Fruit fly (Drosophila melanogaster) whole organism, embryonic: Measurements from ENCODE around the gene Ten-m.

Experiments
- Atf6 ChIP-seq: fragments of 200-800 bp; sonication (Bioruptor generic); IDR thresholded peaks from 2 replicates; pipeline ENCODE4 v1.3.6; 2022; ENCODE audit warnings: missing biosample characterization, missing genetic modification characterization
- Blimp-1 ChIP-seq: fragments of 200-800 bp; sonication (Bioruptor generic); optimal IDR thresholded peaks from 3 replicates; lab custom pipeline; 2018; ENCODE audit warnings: missing biosample characterization, missing genetic modification characterization, mild to moderate bottlenecking, moderate library complexity, missing genetic modification reagents
- CG10543 ChIP-seq: fragments of 200-800 bp; sonication (Bioruptor generic); optimal IDR thresholded peaks from 3 replicates; lab custom pipeline; 2017; ENCODE audit warnings: missing biosample characterization, mild to moderate bottlenecking, missing genetic modification characterization, moderate library complexity
- CG11696 ChIP-seq: fragments of 200-800 bp; sonication (Bioruptor generic); IDR thresholded peaks from 2 replicates; pipeline ENCODE4 v1.3.6; 2022; ENCODE audit warnings: missing biosample characterization, missing genetic modification characterization
- CG12299 ChIP-seq: fragments of 200-800 bp; sonication (Bioruptor generic); optimal IDR thresholded peaks from 2 replicates; lab custom pipeline; 2018; ENCODE audit warnings: missing biosample characterization, mild to moderate bottlenecking, missing genetic modification characterization
- CG1233 ChIP-seq: fragments of 200-800 bp; sonication (Bioruptor generic); optimal IDR thresholded peaks from 4 replicates; lab custom pipeline; 2018; ENCODE audit warnings: missing biosample characterization, mild to moderate bottlenecking, missing genetic modification characterization
- CG13894 ChIP-seq: fragments of 200-800 bp; sonication (Bioruptor generic); optimal IDR thresholded peaks from 3 replicates; lab custom pipeline; 2018; ENCODE audit warnings: missing biosample characterization, mild to moderate bottlenecking, missing genetic modification characterization, moderate library complexity
- CG15514 ChIP-seq: fragments of 200-800 bp; sonication (Bioruptor generic); optimal IDR thresholded peaks from 3 replicates; lab custom pipeline; 2017; ENCODE audit warnings: missing biosample characterization, missing genetic modification characterization, mild to moderate bottlenecking, moderate library complexity, missing genetic modification reagents
- CG16813 ChIP-seq: fragments of 200-800 bp; sonication (Bioruptor generic); IDR thresholded peaks from 3 replicates; pipeline ENCODE4 v1.3.6; 2022; ENCODE audit warnings: missing biosample characterization, missing genetic modification characterization; ENCODE audit not compliant: partially characterized antibody
- CG17328 ChIP-seq: fragments of 200-800 bp; sonication (Bioruptor generic); IDR thresholded peaks from 2 replicates; pipeline ENCODE4 v1.3.6; 2022; ENCODE audit warnings: missing biosample characterization, missing genetic modification characterization
- CG17385 ChIP-seq: fragments of 200-800 bp; sonication (Bioruptor generic); optimal IDR thresholded peaks from 3 replicates; lab custom pipeline; 2018; ENCODE audit warnings: missing biosample characterization, mild to moderate bottlenecking, missing genetic modification characterization
- CG17568 ChIP-seq: fragments of 200-800 bp; sonication (Bioruptor generic); optimal IDR thresholded peaks from 2 replicates; lab custom pipeline; 2018; ENCODE audit warnings: missing biosample characterization, mild to moderate bottlenecking, missing genetic modification characterization, moderate library complexity
- CG2120 ChIP-seq: fragments of 200-800 bp; sonication (Bioruptor generic); optimal IDR thresholded peaks from 3 replicates; lab custom pipeline; 2016; ENCODE audit warnings: missing biosample characterization, missing genetic modification characterization
- CG34224 ChIP-seq: fragments of 200-800 bp; sonication (Bioruptor generic); IDR thresholded peaks from 3 replicates; pipeline ENCODE4 v1.3.6; 2022; ENCODE audit warnings: missing biosample characterization, missing genetic modification characterization; ENCODE audit not compliant: partially characterized antibody
- CG34422 ChIP-seq: fragments of 200-800 bp; sonication (Bioruptor generic); IDR thresholded peaks from 3 replicates; pipeline ENCODE4 v1.3.6; 2022; ENCODE audit warnings: missing biosample characterization, missing genetic modification characterization
- CG3838 ChIP-seq: fragments of 200-800 bp; sonication (Bioruptor generic); optimal IDR thresholded peaks from 3 replicates; lab custom pipeline; 2016; ENCODE audit warnings: missing biosample characterization, missing genetic modification characterization
- CG3995 ChIP-seq: fragments of 200-800 bp; sonication (Bioruptor generic); optimal IDR thresholded peaks from 3 replicates; lab custom pipeline; 2016; ENCODE audit warnings: missing biosample characterization, missing genetic modification characterization
- CG4617 ChIP-seq: fragments of 200-800 bp; sonication (Bioruptor generic); optimal IDR thresholded peaks from 3 replicates; lab custom pipeline; 2016; ENCODE audit warnings: missing biosample characterization, missing genetic modification characterization, borderline replicate concordance
- CG6254 ChIP-seq: fragments of 200-800 bp; sonication (Bioruptor generic); optimal IDR thresholded peaks from 3 replicates; lab custom pipeline; 2017; ENCODE audit warnings: mild to moderate bottlenecking, missing biosample characterization, missing genetic modification reagents, missing genetic modification characterization
- CG8944 ChIP-seq: fragments of 200-800 bp; sonication (Bioruptor generic); optimal IDR thresholded peaks from 3 replicates; lab custom pipeline; 2016; ENCODE audit warnings: missing biosample characterization, missing genetic modification characterization
- CG9932 ChIP-seq: fragments of 200-800 bp; sonication (Bioruptor generic); IDR thresholded peaks from 2 replicates; pipeline ENCODE4 v1.3.6; 2022; ENCODE audit warnings: missing biosample characterization, missing genetic modification characterization
- CTCF ChIP-seq: fragments of 200-800 bp; sonication (Bioruptor generic); optimal IDR thresholded peaks from 2 replicates; lab custom pipeline; 2017; ENCODE audit warnings: missing biosample characterization, mild to moderate bottlenecking, missing genetic modification characterization, moderate library complexity
- CoRest ChIP-seq: fragments of 200-800 bp; sonication (Bioruptor generic); optimal IDR thresholded peaks from 3 replicates; lab custom pipeline; 2018; ENCODE audit warnings: missing biosample characterization, mild to moderate bottlenecking, missing genetic modification characterization, moderate library complexity
- Deaf1 ChIP-seq: fragments of 200-800 bp; optimal IDR thresholded peaks from 3 replicates; lab custom pipeline; 2019; ENCODE audit warnings: missing biosample characterization, mild to moderate bottlenecking, missing genetic modification characterization, moderate library complexity
- Doc3 ChIP-seq: fragments of 200-800 bp; sonication (Bioruptor generic); IDR thresholded peaks from 3 replicates; pipeline ENCODE4 v1.3.6; 2022; ENCODE audit warnings: missing biosample characterization, missing genetic modification characterization; ENCODE audit not compliant: partially characterized antibody
- Hr3 ChIP-seq: fragments of 200-800 bp; sonication (Bioruptor generic); optimal IDR thresholded peaks from 3 replicates; lab custom pipeline; 2016; ENCODE audit warnings: missing biosample characterization, missing genetic modification characterization
- MTF-1 ChIP-seq: fragments of 200-800 bp; sonication (Bioruptor generic); optimal IDR thresholded peaks from 2 replicates; lab custom pipeline; 2018; ENCODE audit warnings: missing biosample characterization, mild to moderate bottlenecking, missing genetic modification characterization, borderline replicate concordance
- Meics ChIP-seq: fragments of 200-800 bp; sonication (Bioruptor generic); optimal IDR thresholded peaks from 2 replicates; lab custom pipeline; 2017; ENCODE audit warnings: missing biosample characterization, mild to moderate bottlenecking, missing genetic modification characterization
- NFAT ChIP-seq: fragments of 200-800 bp; sonication (Bioruptor generic); IDR thresholded peaks from 2 replicates; pipeline ENCODE4 v1.3.6; 2022; ENCODE audit warnings: missing biosample characterization, missing genetic modification characterization
- Nf-YB ChIP-seq: fragments of 200-800 bp; sonication (Bioruptor generic); optimal IDR thresholded peaks from 3 replicates; lab custom pipeline; 2019; ENCODE audit warnings: missing biosample characterization, mild to moderate bottlenecking, missing genetic modification characterization, moderate library complexity
- NfI ChIP-seq: fragments of 200-800 bp; sonication (Bioruptor generic); optimal IDR thresholded peaks from 3 replicates; lab custom pipeline; 2018; ENCODE audit warnings: missing biosample characterization, mild to moderate bottlenecking, missing genetic modification characterization, moderate library complexity
- Opbp ChIP-seq: fragments of 200-800 bp; sonication (Bioruptor generic); IDR thresholded peaks from 3 replicates; pipeline ENCODE4 v1.3.6; 2022; ENCODE audit warnings: missing biosample characterization, missing genetic modification characterization; ENCODE audit not compliant: partially characterized antibody
- Scr ChIP-seq: fragments of 200-800 bp; sonication (Bioruptor generic); IDR thresholded peaks from 2 replicates; pipeline ENCODE4 v1.3.6; 2022; ENCODE audit warnings: missing biosample characterization, missing genetic modification characterization; ENCODE audit not compliant: partially characterized antibody
- Sin3A ChIP-seq: fragments of >200 bp; optimal IDR thresholded peaks from 2 replicates; lab custom pipeline; 2018
- abd-A ChIP-seq: fragments of 200-800 bp; sonication (Bioruptor generic); optimal IDR thresholded peaks from 3 replicates; lab custom pipeline; 2019; ENCODE audit warnings: missing biosample characterization, mild to moderate bottlenecking, missing genetic modification characterization, moderate library complexity
- ac ChIP-seq: fragments of 200-800 bp; sonication (Bioruptor generic); optimal IDR thresholded peaks from 3 replicates; lab custom pipeline; 2017; ENCODE audit warnings: missing biosample characterization, mild to moderate bottlenecking, missing genetic modification characterization
- aop ChIP-seq: fragments of 200-800 bp; sonication (Bioruptor generic); IDR thresholded peaks from 2 replicates; pipeline ENCODE4 v1.3.6; 2022; ENCODE audit warnings: missing biosample characterization, missing genetic modification characterization
- ato ChIP-seq: fragments of 200-800 bp; sonication (Bioruptor generic); IDR thresholded peaks from 2 replicates; pipeline ENCODE4 v1.3.6; 2022; ENCODE audit warnings: missing biosample characterization, missing genetic modification characterization; ENCODE audit not compliant: partially characterized antibody
- ci ChIP-seq: fragments of 200-800 bp; sonication (Bioruptor generic); IDR thresholded peaks from 3 replicates; pipeline ENCODE4 v1.3.6; 2022; ENCODE audit warnings: missing biosample characterization, missing genetic modification characterization
- dm ChIP-seq: fragments of 200-800 bp; sonication (Bioruptor generic); optimal IDR thresholded peaks from 3 replicates; lab custom pipeline; 2016; ENCODE audit warnings: missing biosample characterization, missing genetic modification characterization
- ftz-f1 ChIP-seq: fragments of 200-800 bp; sonication (Bioruptor generic); optimal IDR thresholded peaks from 2 replicates; lab custom pipeline; 2016; ENCODE audit warnings: missing biosample characterization, missing genetic modification characterization
- grn ChIP-seq: fragments of 200-800 bp; sonication (Bioruptor generic); optimal IDR thresholded peaks from 3 replicates; lab custom pipeline; 2017; ENCODE audit warnings: missing biosample characterization, missing genetic modification characterization
- kni ChIP-seq: fragments of 200-800 bp; sonication (Bioruptor generic); optimal IDR thresholded peaks from 3 replicates; lab custom pipeline; 2017; ENCODE audit warnings: mild to moderate bottlenecking, missing biosample characterization, missing genetic modification reagents, missing genetic modification characterization
- otp ChIP-seq: fragments of 200-800 bp; sonication (Bioruptor generic); IDR thresholded peaks from 3 replicates; pipeline ENCODE4, ENCODE4 v1.3.6; 2022; ENCODE audit warnings: missing biosample characterization, missing genetic modification characterization
- phol ChIP-seq: fragments of 200-800 bp; sonication (Bioruptor generic); optimal IDR thresholded peaks from 3 replicates; lab custom pipeline; 2018; ENCODE audit warnings: missing biosample characterization, mild to moderate bottlenecking, missing genetic modification characterization, moderate library complexity
- rib ChIP-seq: fragments of 200-800 bp; sonication (Bioruptor generic); IDR thresholded peaks from 2 replicates; pipeline ENCODE4 v1.3.6; 2022; ENCODE audit warnings: missing biosample characterization, missing genetic modification characterization
- sna ChIP-seq: fragments of 200-800 bp; sonication (Bioruptor generic); IDR thresholded peaks from 2 replicates; pipeline ENCODE4 v1.3.6; 2022; ENCODE audit warnings: missing biosample characterization, missing genetic modification characterization; ENCODE audit not compliant: partially characterized antibody
- tap ChIP-seq: fragments of 200-800 bp; optimal IDR thresholded peaks from 3 replicates; lab custom pipeline; 2019; ENCODE audit warnings: missing biosample characterization, mild to moderate bottlenecking, missing genetic modification characterization, moderate library complexity

The Ten-m gene

DNA sequence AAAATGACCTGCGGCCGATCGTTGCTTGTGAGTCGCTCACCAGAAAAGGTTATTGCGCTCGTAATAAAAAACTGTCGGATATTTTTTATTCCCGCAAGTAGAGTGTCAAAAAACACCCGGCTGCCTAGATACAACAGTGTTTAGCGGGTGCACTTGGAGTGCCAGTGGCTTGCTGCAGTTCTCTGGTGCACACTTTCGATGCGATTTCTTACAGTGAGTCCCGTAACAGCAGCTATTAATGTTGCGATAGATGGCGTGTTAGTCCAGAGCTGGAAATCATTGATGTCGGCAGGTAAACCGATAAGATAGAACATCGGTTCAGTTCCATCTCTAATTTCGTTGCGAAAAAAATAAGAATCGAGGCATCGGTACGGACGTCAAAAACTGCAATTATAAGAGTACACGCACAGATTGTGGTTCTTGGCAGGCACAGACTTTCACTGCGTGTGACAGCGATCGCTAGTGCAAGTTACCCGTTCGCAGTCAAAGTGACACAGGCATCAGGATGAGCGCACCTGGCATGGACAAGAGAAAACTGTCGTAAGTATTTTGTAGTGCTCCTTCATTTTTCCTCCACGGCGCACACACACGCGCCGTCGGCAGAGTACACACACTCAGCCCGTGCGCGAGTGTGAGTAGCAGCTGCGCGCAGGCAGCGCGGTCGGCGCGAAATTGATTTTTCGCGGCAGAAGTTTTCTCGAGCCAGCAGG is 140.3 kb downstream of the Ten-m start, which contains the start of gene Csp (continued):
- peak; percentile 43 for TF ChIP-seq Deaf1 (tag; lab: Kevin White, UChicago)
- TF ChIP-seq Nf-YB: peak; percentile 36
- TF ChIP-seq ci: peak; percentile 59
- TF ChIP-seq ato (GFP tag; lab: Robert Waterston, UW): peak; percentile 48; the same call in 1 of the 2 replicates
- peak; percentile 71 for TF ChIP-seq CG13894 (tag; lab: Kevin White, UChicago)
- peak; percentile 72 for TF ChIP-seq dm (GFP tag; lab: Kevin White, UChicago)
- peak; percentile 71 for TF ChIP-seq rib
- TF ChIP-seq ac (GFP tag; lab: Kevin White, UChicago): peak; percentile 4
- peak; percentile 44 for TF ChIP-seq CG10543 (GFP tag; lab: Kevin White, UChicago)
- TF ChIP-seq CG6254 (GFP tag; lab: Kevin White, UChicago): peak; percentile 77
- TF ChIP-seq otp (GFP tag; lab: Robert Waterston, UW): 0 out of 3 replicates have a peak, but pooled peaks have one; percentile 41
- TF ChIP-seq CG34224 (GFP tag; lab: Robert Waterston, UW): peak; percentile 56; the same call in 2 of the 3 replicates
- peak; percentile 44; the same call in 1 of the 3 replicates for TF ChIP-seq CG34422 (GFP tag; lab: Robert Waterston, UW)
- no peak for TF ChIP-seq Hr3 (GFP tag; lab: Kevin White, UChicago)
- TF ChIP-seq CG1233: no peak
- TF ChIP-seq CoRest (tag; lab: Kevin White, UChicago): peak; percentile 33
- peak; percentile 85 for TF ChIP-seq CG15514
- TF ChIP-seq ftz-f1 (GFP tag; lab: Kevin White, UChicago): no peak
- TF ChIP-seq Scr (GFP tag; lab: Robert Waterston, UW): peak; percentile 64
- peak; percentile 24 for TF ChIP-seq NfI (GFP tag; lab: Kevin White, UChicago)
- no peak for TF ChIP-seq CG11696 (GFP tag; lab: Robert Waterston, UW)
- peak; percentile 64 for TF ChIP-seq Opbp (GFP tag; lab: Robert Waterston, UW)
- peak; percentile 9 for TF ChIP-seq Meics (GFP tag; lab: Kevin White, UChicago)
- peak; percentile 96 for TF ChIP-seq CTCF (GFP tag; lab: Kevin White, UChicago)
- peak; percentile 15 for TF ChIP-seq Blimp-1
- TF ChIP-seq CG16813: peak; percentile 61; the same call in 2 of the 3 replicates
- peak; percentile 33 for TF ChIP-seq CG8944 (GFP tag; lab: Kevin White, UChicago)
- 0 out of 3 replicates have a peak, but pooled peaks have one; percentile 11 for TF ChIP-seq Doc3
- TF ChIP-seq CG4617 (GFP tag; lab: Kevin White, UChicago): peak; percentile 60
- TF ChIP-seq aop (GFP tag; lab: Robert Waterston, UW): 0 out of 2 replicates have a peak, but pooled peaks have one; percentile 5
- TF ChIP-seq grn (GFP tag; lab: Kevin White, UChicago): peak; percentile 30
- peak; percentile 45; the same call in 1 of the 2 replicates for TF ChIP-seq NFAT (GFP tag; lab: Robert Waterston, UW)
- TF ChIP-seq Sin3A (lab: Kevin White, UChicago): peak; percentile 40
- TF ChIP-seq kni (GFP tag; lab: Kevin White, UChicago): peak; percentile 63
- TF ChIP-seq CG17568 (GFP tag; lab: Kevin White, UChicago): no peak
- TF ChIP-seq CG2120 (GFP tag; lab: Kevin White, UChicago): peak; percentile 24
- TF ChIP-seq CG3995: peak; percentile 32
- peak; percentile 21; the same call in 1 of the 2 replicates for TF ChIP-seq CG17328
- TF ChIP-seq sna (GFP tag; lab: Robert Waterston, UW): peak; percentile 66; the same call in 1 of the 2 replicates
- TF ChIP-seq phol: peak; percentile 43
- TF ChIP-seq Atf6 (GFP tag; lab: Robert Waterston, UW): 0 out of 2 replicates have a peak, but pooled peaks have one; percentile 20
- TF ChIP-seq CG9932 (GFP tag; lab: Robert Waterston, UW): peak; percentile 50; the same call in 1 of the 2 replicates
- peak; percentile 81 for TF ChIP-seq abd-A (tag; lab: Kevin White, UChicago)
- TF ChIP-seq MTF-1: no peak
- TF ChIP-seq CG17385: peak; percentile 9
- no peak for TF ChIP-seq CG3838 (GFP tag; lab: Kevin White, UChicago)
- peak; percentile 56 for TF ChIP-seq CG12299
- TF ChIP-seq tap (tag; lab: Kevin White, UChicago): no peak
